Fruit fly (Drosophila melanogaster): Measurements from ENCODE around the gene CG42590.

Gene CG42590

dm6 chr3L:8024278-8025140 is 44.6 kb downstream of the CG42590 start (continued):
- 0 out of 2 replicates have a peak, but pooled peaks have one; percentile 21 for TF ChIP-seq CG17328 (GFP tag; IDR thresholded peaks at IDR 0.05)
- TF ChIP-seq GATAe (GFP tag; conservative IDR thresholded peaks at IDR 0.05): peak; percentile 32; the same call in 1 of the 2 replicates
- peak; percentile 75 for TF ChIP-seq kni (GFP tag; optimal IDR thresholded peaks at IDR 0.05)
- TF ChIP-seq Hr3 (GFP tag; optimal IDR thresholded peaks at IDR 0.05): no peak
- no peak for TF ChIP-seq trh (GFP tag; optimal IDR thresholded peaks at IDR 0.05)
- TF ChIP-seq CG30403 (GFP tag; optimal IDR thresholded peaks at IDR 0.05): peak; percentile 40
- TF ChIP-seq scrt (GFP tag; optimal IDR thresholded peaks at IDR 0.05): peak; percentile 29
- TF ChIP-seq pnt (GFP tag; optimal IDR thresholded peaks at IDR 0.05): no peak
- TF ChIP-seq CG7372 (GFP tag; IDR thresholded peaks at IDR 0.05): peak; percentile 64; the same call in 1 of the 2 replicates
- no peak for TF ChIP-seq grn (GFP tag; optimal IDR thresholded peaks at IDR 0.05)
- TF ChIP-seq CG14667 (GFP tag; IDR thresholded peaks at IDR 0.05): peak; percentile 46; the same call in 1 of the 2 replicates
- TF ChIP-seq Drgx (GFP tag; IDR thresholded peaks at IDR 0.05): peak; percentile 69
- peak; percentile 36 for TF ChIP-seq CG13424 (tag; optimal IDR thresholded peaks at IDR 0.05)
- peak; percentile 39 for TF ChIP-seq caup (GFP tag; optimal IDR thresholded peaks at IDR 0.05; ENCODE audit: severe bottlenecking)
- peak; percentile 27 for TF ChIP-seq CG6854 (GFP tag; optimal IDR thresholded peaks at IDR 0.05)
- TF ChIP-seq Eip74EF (GFP tag; optimal IDR thresholded peaks at IDR 0.05): no peak
- TF ChIP-seq CG13775 (GFP tag; optimal IDR thresholded peaks at IDR 0.05): peak; percentile 2
- TF ChIP-seq hkb (optimal IDR thresholded peaks at IDR 0.05): no peak
- peak; percentile 84 for TF ChIP-seq hkb (GFP tag; IDR thresholded peaks at IDR 0.05)
- TF ChIP-seq tio (GFP tag; optimal IDR thresholded peaks at IDR 0.05): peak; percentile 31
- TF ChIP-seq Max (GFP tag; optimal IDR thresholded peaks at IDR 0.05): peak; percentile 55
- peak; percentile 48 for TF ChIP-seq lilli (GFP tag; optimal IDR thresholded peaks at IDR 0.05)
- TF ChIP-seq bbx (GFP tag; IDR thresholded peaks at IDR 0.05; ENCODE audit: partially characterized antibody): no peak
- peak; percentile 66 for TF ChIP-seq Xrp1 (GFP tag; IDR thresholded peaks at IDR 0.05)
- TF ChIP-seq ken (GFP tag; IDR thresholded peaks at IDR 0.05): no peak
- TF ChIP-seq lola (GFP tag; optimal IDR thresholded peaks at IDR 0.05): no peak
- no peak for TF ChIP-seq CG17612 (GFP tag; IDR thresholded peaks at IDR 0.05)
- peak; percentile 27; the same call in 1 of the 3 replicates for TF ChIP-seq so (GFP tag; IDR thresholded peaks at IDR 0.05)
- TF ChIP-seq CG3726 (GFP tag; IDR thresholded peaks at IDR 0.05): 0 out of 3 replicates have a peak, but pooled peaks have one; percentile 42

dm6 chr3L:8018665-8019070 is 50.4 kb downstream of the CG42590 start:
- TF ChIP-seq exex (tag; optimal IDR thresholded peaks at IDR 0.05) (peak; percentile 97), vfl (GFP tag; optimal IDR thresholded peaks at IDR 0.05) (no peak), gem (tag; optimal IDR thresholded peaks at IDR 0.05) (peak; percentile 26), CG2129 (GFP tag; IDR thresholded peaks at IDR 0.05; ENCODE audit: partially characterized antibody) (no peak), CG17612 (GFP tag; IDR thresholded peaks at IDR 0.05) (no peak), lilli (GFP tag; optimal IDR thresholded peaks at IDR 0.05) (no peak), grn (GFP tag; optimal IDR thresholded peaks at IDR 0.05) (peak; percentile 96), CG9876 (GFP tag; optimal IDR thresholded peaks at IDR 0.05) (no peak), CG10209 (GFP tag; optimal IDR thresholded peaks at IDR 0.05) (peak; percentile 6), CG4424 (GFP tag; optimal IDR thresholded peaks at IDR 0.05) (no peak), CG7745 (tag; optimal IDR thresholded peaks at IDR 0.05) (peak; percentile 70), chm (GFP tag; IDR thresholded peaks at IDR 0.05) (no peak), GATAe (GFP tag; conservative IDR thresholded peaks at IDR 0.05) (no peak; the same call in 1 of the 2 replicates), Doc2 (GFP tag; IDR thresholded peaks at IDR 0.05) (no peak), BtbVII (GFP tag; optimal IDR thresholded peaks at IDR 0.05) (peak; percentile 34), CG33557 (GFP tag; optimal IDR thresholded peaks at IDR 0.05) (peak; percentile 44), fd64A (GFP tag; optimal IDR thresholded peaks at IDR 0.05) (peak; percentile 75), PHDP (tag; optimal IDR thresholded peaks at IDR 0.05) (peak; percentile 70), CG4360 (GFP tag; IDR thresholded peaks at IDR 0.05) (no peak), Asciz (GFP tag; optimal IDR thresholded peaks at IDR 0.05) (peak; percentile 24), sens (GFP tag) (peak; percentile 89), ara (GFP tag; IDR thresholded peaks at IDR 0.05) (no peak), CG13624 (GFP tag; optimal IDR thresholded peaks at IDR 0.05) (no peak), TFAM (GFP tag; optimal IDR thresholded peaks at IDR 0.05) (no peak)

All from whole organism, embryonic.